Worm (Caenorhabditis elegans): ENCODE data around the gene mai-1.

DNA sequence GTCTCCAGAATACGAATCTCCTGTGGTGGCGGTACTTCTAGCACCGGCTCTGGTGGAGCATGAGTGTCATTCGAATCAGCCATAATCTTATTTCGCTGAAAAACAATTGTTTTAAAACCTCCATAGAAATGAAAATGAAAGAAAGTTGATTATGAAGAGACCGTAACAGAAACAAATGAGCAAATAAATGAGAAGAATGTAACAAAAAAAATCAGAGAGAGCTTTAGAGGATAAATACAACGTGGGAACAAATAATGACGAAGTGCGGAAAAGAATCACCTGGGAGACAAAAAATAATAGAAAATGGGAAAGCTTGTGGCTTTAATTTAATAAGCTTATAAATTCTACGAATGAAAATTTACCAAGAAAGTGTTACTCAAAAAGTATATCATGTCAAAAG lies 10.6 kb upstream of the mai-1 start, which contains the start of gene spc-1:
- TF ChIP-seq Y22D7AL.16 (tag; optimal IDR thresholded peaks at IDR 0.05) (no peak), syd-9 (tag; optimal IDR thresholded peaks at IDR 0.05) (no peak), fkh-10 (GFP tag; optimal IDR thresholded peaks at IDR 0.05) (no peak), C38D4.7 (GFP tag; optimal IDR thresholded peaks at IDR 0.05) (no peak), dmd-4 (tag; optimal IDR thresholded peaks at IDR 0.05; ENCODE audit: borderline replicate concordance) (no peak), hlh-6 (tag; optimal IDR thresholded peaks at IDR 0.05) (no peak), elt-2 (tag; optimal IDR thresholded peaks at IDR 0.05) (no peak), ref-2 (tag; optimal IDR thresholded peaks at IDR 0.05) (no peak), ceh-22 (tag; optimal IDR thresholded peaks at IDR 0.05) (no peak), sdc-2 (tag; optimal IDR thresholded peaks at IDR 0.05) (no peak), lim-6 (tag; optimal IDR thresholded peaks at IDR 0.05) (no peak), nhr-11 (tag; optimal IDR thresholded peaks at IDR 0.05) (no peak)
